Fruit fly (Drosophila melanogaster): ENCODE results near the gene CG8188.

CG8188 gene

DNA sequence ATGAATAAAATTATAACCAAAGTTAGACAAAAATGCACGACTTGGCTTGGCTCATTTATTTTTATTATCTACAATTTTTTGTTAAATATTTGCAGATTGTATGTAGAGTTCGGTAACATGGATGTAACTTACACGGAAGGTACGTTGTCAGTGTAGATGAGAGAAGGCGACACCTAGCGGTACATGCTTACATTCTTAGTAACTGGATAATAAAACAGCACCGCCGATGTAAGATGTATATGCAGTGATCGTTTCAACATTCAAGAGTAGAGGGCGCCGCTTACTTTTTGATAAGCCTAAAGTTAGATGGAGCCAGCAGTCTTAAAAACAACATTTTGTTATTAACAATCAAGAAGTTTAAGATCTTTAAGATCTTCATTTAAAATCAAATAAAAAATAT is 48.8 kb upstream of the CG8188 start:
- peak; percentile 37; the same call in 1 of the 2 replicates for TF ChIP-seq CG14667 (GFP tag; IDR thresholded peaks at IDR 0.05)
- no peak for TF ChIP-seq CG11398 (GFP tag; optimal IDR thresholded peaks at IDR 0.05)
- no peak for TF ChIP-seq CG9727 (GFP tag; optimal IDR thresholded peaks at IDR 0.05)
- no peak for TF ChIP-seq CG15514 (GFP tag; optimal IDR thresholded peaks at IDR 0.05)
- 0 out of 2 replicates have a peak, but pooled peaks have one; percentile 12 for TF ChIP-seq CG6272 (GFP tag; IDR thresholded peaks at IDR 0.05)
- TF ChIP-seq CG10462 (GFP tag; optimal IDR thresholded peaks at IDR 0.05), result no peak
- peak; percentile 54 for TF ChIP-seq Antp (GFP tag; optimal IDR thresholded peaks at IDR 0.05)
- peak in 1 of 3 experiments; percentile 17 for TF ChIP-seq lola (GFP tag; optimal IDR thresholded peaks at IDR 0.05)
- TF ChIP-seq ato (GFP tag; IDR thresholded peaks at IDR 0.05; ENCODE audit: partially characterized antibody), result no peak
- peak; percentile 2 for TF ChIP-seq CG10147 (GFP tag; optimal IDR thresholded peaks at IDR 0.05)
- no peak for TF ChIP-seq en (GFP tag; optimal IDR thresholded peaks at IDR 0.05)
- TF ChIP-seq CG10209 (GFP tag; optimal IDR thresholded peaks at IDR 0.05), result peak; percentile 36
- TF ChIP-seq grn (GFP tag; optimal IDR thresholded peaks at IDR 0.05), result no peak
- TF ChIP-seq repo (GFP tag; optimal IDR thresholded peaks at IDR 0.05), result peak; percentile 20
- TF ChIP-seq croc (GFP tag; conservative IDR thresholded peaks at IDR 0.05), result peak; percentile 13; the same call in 1 of the 3 replicates
- TF ChIP-seq ap (GFP tag; IDR thresholded peaks at IDR 0.05), result no peak
- peak; percentile 50 for TF ChIP-seq CG2712 (tag; optimal IDR thresholded peaks at IDR 0.05)
- TF ChIP-seq CG16813 (GFP tag; IDR thresholded peaks at IDR 0.05; ENCODE audit: partially characterized antibody), result peak; percentile 52
- no peak for TF ChIP-seq CG14050 (GFP tag; IDR thresholded peaks at IDR 0.05)
- TF ChIP-seq CG1602 (GFP tag; optimal IDR thresholded peaks at IDR 0.05), result peak; percentile 51
- peak; percentile 18 for TF ChIP-seq CG1792 (GFP tag; optimal IDR thresholded peaks at IDR 0.05)
- TF ChIP-seq mirr (GFP tag; optimal IDR thresholded peaks at IDR 0.05), result no peak
- no peak for TF ChIP-seq GATAe (GFP tag; conservative IDR thresholded peaks at IDR 0.05)
- TF ChIP-seq Meics (GFP tag; optimal IDR thresholded peaks at IDR 0.05), result peak; percentile 6
- peak; percentile 45 for TF ChIP-seq CG7786 (GFP tag; optimal IDR thresholded peaks at IDR 0.05)
- no peak for TF ChIP-seq kah (GFP tag; optimal IDR thresholded peaks at IDR 0.05)
- TF ChIP-seq tup (GFP tag; optimal IDR thresholded peaks at IDR 0.05), result no peak
- peak; percentile 48 for TF ChIP-seq maf-S (GFP tag; optimal IDR thresholded peaks at IDR 0.05)
- peak; percentile 67 for TF ChIP-seq Hsf (GFP tag; optimal IDR thresholded peaks at IDR 0.05)
- TF ChIP-seq dysf (GFP tag; IDR thresholded peaks at IDR 0.05), result peak; percentile 60; the same call in 2 of the 3 replicates
- no peak for TF ChIP-seq dmrt99B (tag; optimal IDR thresholded peaks at IDR 0.05)
- no peak for TF ChIP-seq gsb (GFP tag; IDR thresholded peaks at IDR 0.05)
- TF ChIP-seq ab (GFP tag; optimal IDR thresholded peaks at IDR 0.05), result no peak
- no peak for TF ChIP-seq oc (tag; optimal IDR thresholded peaks at IDR 0.05)
- peak; percentile 39; the same call in 1 of the 2 replicates for TF ChIP-seq H2.0 (GFP tag; IDR thresholded peaks at IDR 0.05)
- TF ChIP-seq CG30403 (GFP tag; optimal IDR thresholded peaks at IDR 0.05), result peak; percentile 65
- TF ChIP-seq Asciz (GFP tag; optimal IDR thresholded peaks at IDR 0.05), result no peak
- peak; percentile 77 for TF ChIP-seq NFAT (GFP tag; IDR thresholded peaks at IDR 0.05)
- TF ChIP-seq Gsc (GFP tag; IDR thresholded peaks at IDR 0.05), result no peak
- no peak for TF ChIP-seq Vsx1 (GFP tag; optimal IDR thresholded peaks at IDR 0.05)
- no peak for TF ChIP-seq ERR (GFP tag; optimal IDR thresholded peaks at IDR 0.05)
- TF ChIP-seq Stat92E (GFP tag; optimal IDR thresholded peaks at IDR 0.05), result peak in 1 of 3 experiments; percentile 30
- TF ChIP-seq ftz-f1 (GFP tag; optimal IDR thresholded peaks at IDR 0.05), result no peak
- TF ChIP-seq CG6683 (GFP tag; optimal IDR thresholded peaks at IDR 0.05), result no peak
- peak; percentile 42 for TF ChIP-seq CG8089 (GFP tag; optimal IDR thresholded peaks at IDR 0.05)
- TF ChIP-seq stwl (tag; optimal IDR thresholded peaks at IDR 0.05), result peak; percentile 31
- peak; percentile 28; the same call in 1 of the 3 replicates for TF ChIP-seq ase (GFP tag; IDR thresholded peaks at IDR 0.05)
- no peak for TF ChIP-seq dm (GFP tag; optimal IDR thresholded peaks at IDR 0.05)
- TF ChIP-seq CG10959 (GFP tag; IDR thresholded peaks at IDR 0.05), result 0 out of 2 replicates have a peak, but pooled peaks have one; percentile 16
- peak; percentile 42 for TF ChIP-seq trem (tag; optimal IDR thresholded peaks at IDR 0.05)
- no peak for TF ChIP-seq CG31224 (GFP tag; IDR thresholded peaks at IDR 0.05)
